Fruit fly (Drosophila melanogaster) whole organism, embryonic: ENCODE results near the gene Uck.

ENCODE experiments used
- Aef1 ChIP-seq: fragments of 200-800 bp; sonication (Bioruptor generic); IDR thresholded peaks from 3 replicates; pipeline ENCODE4 v1.3.6; 2022; ENCODE audit warnings: missing biosample characterization, missing genetic modification characterization
- Atf3 ChIP-seq: fragments of 200-800 bp; sonication (Bioruptor generic); optimal IDR thresholded peaks from 3 replicates; lab custom pipeline; 2016; ENCODE audit warnings: missing biosample characterization, missing genetic modification characterization
- BtbVII ChIP-seq: fragments of 200-800 bp; sonication (Bioruptor generic); optimal IDR thresholded peaks from 3 replicates; lab custom pipeline; 2017; ENCODE audit warnings: missing biosample characterization, mild to moderate bottlenecking, missing genetic modification characterization
- CG10267 ChIP-seq: fragments of 200-800 bp; sonication (Bioruptor generic); optimal IDR thresholded peaks from 2 replicates; lab custom pipeline; 2018; ENCODE audit warnings: missing biosample characterization, mild to moderate bottlenecking, missing genetic modification characterization, moderate library complexity
- CG10654 ChIP-seq: fragments of 200-800 bp; sonication (Bioruptor generic); optimal IDR thresholded peaks from 2 replicates; lab custom pipeline; 2016; ENCODE audit warnings: missing biosample characterization, missing genetic modification characterization
- CG10979 ChIP-seq: fragments of 200-800 bp; sonication (Bioruptor generic); optimal IDR thresholded peaks from 2 replicates; lab custom pipeline; 2018; ENCODE audit warnings: missing biosample characterization, mild to moderate bottlenecking, missing genetic modification characterization, moderate library complexity
- CG14014 ChIP-seq: fragments of 200-800 bp; sonication (Bioruptor generic); IDR thresholded peaks from 2 replicates; pipeline ENCODE4 v1.3.6; 2022; ENCODE audit warnings: missing biosample characterization, missing genetic modification characterization
- CG14710 ChIP-seq: fragments of 200-800 bp; sonication (Bioruptor generic); optimal IDR thresholded peaks from 3 replicates; lab custom pipeline; 2019; ENCODE audit warnings: missing biosample characterization, mild to moderate bottlenecking, missing genetic modification characterization, moderate library complexity
- CG15269 ChIP-seq: fragments of 200-800 bp; sonication (Bioruptor generic); optimal IDR thresholded peaks from 2 replicates; lab custom pipeline; 2018; ENCODE audit warnings: missing biosample characterization, mild to moderate bottlenecking, missing genetic modification characterization, moderate library complexity
- CG15514 ChIP-seq: fragments of 200-800 bp; sonication (Bioruptor generic); optimal IDR thresholded peaks from 3 replicates; lab custom pipeline; 2017; ENCODE audit warnings: missing biosample characterization, missing genetic modification characterization, mild to moderate bottlenecking, moderate library complexity, missing genetic modification reagents
- CG15696 ChIP-seq: fragments of 200-800 bp; sonication (Bioruptor generic); optimal IDR thresholded peaks from 2 replicates; lab custom pipeline; 2019; ENCODE audit warnings: missing biosample characterization, mild to moderate bottlenecking, missing genetic modification characterization, moderate library complexity
- CG1602 ChIP-seq: fragments of 200-800 bp; sonication (Bioruptor generic); optimal IDR thresholded peaks from 3 replicates; lab custom pipeline; 2016; ENCODE audit warnings: missing biosample characterization, missing genetic modification characterization
- CG17912 ChIP-seq: fragments of 200-800 bp; sonication (Bioruptor generic); optimal IDR thresholded peaks from 2 replicates; lab custom pipeline; 2018; ENCODE audit warnings: missing biosample characterization, mild to moderate bottlenecking, missing genetic modification characterization
- CG18476 ChIP-seq: fragments of 200-800 bp; sonication (Bioruptor generic); optimal IDR thresholded peaks from 2 replicates; lab custom pipeline; 2016; ENCODE audit warnings: missing biosample characterization, mild to moderate bottlenecking, missing genetic modification characterization
- CG18599 ChIP-seq: fragments of 200-800 bp; sonication (Bioruptor generic); optimal IDR thresholded peaks from 3 replicates; lab custom pipeline; 2017; ENCODE audit warnings: missing biosample characterization, missing genetic modification characterization, mild to moderate bottlenecking, moderate library complexity, missing genetic modification reagents
- CG2199 ChIP-seq: fragments of 200-800 bp; sonication (Bioruptor generic); IDR thresholded peaks from 3 replicates; pipeline ENCODE4 v1.3.6; 2022; ENCODE audit warnings: missing biosample characterization, missing genetic modification characterization
- CG2875 ChIP-seq: fragments of 200-800 bp; sonication (Bioruptor generic); optimal IDR thresholded peaks from 2 replicates; lab custom pipeline; 2017; ENCODE audit warnings: missing biosample characterization, mild to moderate bottlenecking, missing genetic modification characterization, missing genetic modification reagents
- CG3847 ChIP-seq: fragments of 200-800 bp; sonication (Bioruptor generic); IDR thresholded peaks from 2 replicates; pipeline ENCODE4 v1.3.6; 2022; ENCODE audit warnings: missing biosample characterization, missing genetic modification characterization
- CG7745 ChIP-seq: fragments of 200-800 bp; sonication (Bioruptor generic); optimal IDR thresholded peaks from 2 replicates; lab custom pipeline; 2018; ENCODE audit warnings: missing biosample characterization, mild to moderate bottlenecking, missing genetic modification characterization, moderate library complexity
- CG9215 ChIP-seq: fragments of 200-800 bp; sonication (Bioruptor generic); IDR thresholded peaks from 2 replicates; pipeline ENCODE4 v1.3.6; 2022; ENCODE audit warnings: missing biosample characterization, missing genetic modification characterization
- Dad ChIP-seq: fragments of 200-800 bp; sonication (Bioruptor generic); optimal IDR thresholded peaks from 3 replicates; lab custom pipeline; 2016; ENCODE audit warnings: missing biosample characterization, missing genetic modification characterization
- Dbx ChIP-seq: fragments of 200-800 bp; sonication (Bioruptor generic); IDR thresholded peaks from 3 replicates; pipeline ENCODE4 v1.3.6; 2022; ENCODE audit warnings: missing biosample characterization, missing genetic modification characterization
- Dref ChIP-seq: fragments of 200-800 bp; sonication (Bioruptor generic); IDR thresholded peaks from 2 replicates; pipeline ENCODE4 v1.3.6; 2022; ENCODE audit warnings: missing biosample characterization, missing genetic modification characterization
- Eip74EF ChIP-seq, 2 experiments: fragments of 200-800 bp in 1 of 2; fragments of >200 bp in 1 of 2; sonication (Bioruptor generic) in 1 of 2; optimal IDR thresholded peaks; 2 replicates each; lab custom pipeline; 2017 to 2019; ENCODE audit warnings: missing biosample characterization in 2 of 2, missing genetic modification characterization in 2 of 2, mild to moderate bottlenecking in 1 of 2, moderate library complexity in 1 of 2
- Gsc ChIP-seq: fragments of 200-800 bp; sonication (Bioruptor generic); IDR thresholded peaks from 2 replicates; pipeline ENCODE4 v1.3.6; 2022; ENCODE audit warnings: missing biosample characterization, missing genetic modification characterization
- Hey ChIP-seq: fragments of 200-800 bp; sonication (Bioruptor generic); optimal IDR thresholded peaks from 3 replicates; lab custom pipeline; 2018; ENCODE audit warnings: missing biosample characterization, mild to moderate bottlenecking, missing genetic modification characterization
- HmgD ChIP-seq: fragments of 200-800 bp; sonication (Bioruptor generic); optimal IDR thresholded peaks from 3 replicates; lab custom pipeline; 2016; ENCODE audit warnings: missing biosample characterization, missing genetic modification characterization
- Lhr ChIP-seq: fragments of 200-800 bp; sonication (Bioruptor generic); optimal IDR thresholded peaks from 3 replicates; lab custom pipeline; 2017; ENCODE audit warnings: mild to moderate bottlenecking, missing biosample characterization, missing genetic modification reagents, missing genetic modification characterization
- MTF-1 ChIP-seq: fragments of 200-800 bp; sonication (Bioruptor generic); optimal IDR thresholded peaks from 2 replicates; lab custom pipeline; 2018; ENCODE audit warnings: missing biosample characterization, mild to moderate bottlenecking, missing genetic modification characterization, borderline replicate concordance
- Mad ChIP-seq: fragments of 200-800 bp; sonication (Bioruptor generic); optimal IDR thresholded peaks from 2 replicates; lab custom pipeline; 2016; ENCODE audit warnings: missing biosample characterization, missing genetic modification characterization
- Max ChIP-seq: fragments of 200-800 bp; sonication (Bioruptor generic); optimal IDR thresholded peaks from 2 replicates; lab custom pipeline; 2016; ENCODE audit warnings: missing biosample characterization, mild to moderate bottlenecking, missing genetic modification characterization
- NC2α ChIP-seq: fragments of 200-800 bp; sonication (Bioruptor generic); optimal IDR thresholded peaks from 2 replicates; lab custom pipeline; 2016; ENCODE audit warnings: missing biosample characterization, missing genetic modification characterization
- Nf-YC ChIP-seq: fragments of 200-800 bp; optimal IDR thresholded peaks from 3 replicates; lab custom pipeline; 2019; ENCODE audit warnings: missing biosample characterization, mild to moderate bottlenecking, missing genetic modification characterization, moderate library complexity
- ab ChIP-seq: fragments of 200-800 bp; sonication (Bioruptor generic); optimal IDR thresholded peaks from 2 replicates; lab custom pipeline; 2016; ENCODE audit warnings: missing biosample characterization, missing genetic modification characterization
- ac ChIP-seq: fragments of 200-800 bp; sonication (Bioruptor generic); optimal IDR thresholded peaks from 3 replicates; lab custom pipeline; 2017; ENCODE audit warnings: missing biosample characterization, mild to moderate bottlenecking, missing genetic modification characterization
- ase ChIP-seq: fragments of 200-800 bp; sonication (Bioruptor generic); IDR thresholded peaks from 3 replicates; pipeline ENCODE4 v1.3.6; 2022; ENCODE audit warnings: missing biosample characterization, missing genetic modification characterization
- cad ChIP-seq: fragments of >200 bp; optimal IDR thresholded peaks from 2 replicates; lab custom pipeline; 2017; ENCODE audit warnings: missing biosample characterization, missing genetic modification characterization
- cas ChIP-seq: fragments of 200-800 bp; sonication (Bioruptor generic); IDR thresholded peaks from 2 replicates; pipeline ENCODE4 v1.3.6; 2022; ENCODE audit warnings: missing biosample characterization, missing genetic modification characterization
- ems ChIP-seq: fragments of 200-800 bp; sonication (Bioruptor generic); optimal IDR thresholded peaks from 3 replicates; lab custom pipeline; 2016; ENCODE audit warnings: missing biosample characterization, missing genetic modification characterization
- ftz-f1 ChIP-seq: fragments of 200-800 bp; sonication (Bioruptor generic); optimal IDR thresholded peaks from 2 replicates; lab custom pipeline; 2016; ENCODE audit warnings: missing biosample characterization, missing genetic modification characterization
- gcm ChIP-seq: fragments of 200-800 bp; sonication (Bioruptor generic); optimal IDR thresholded peaks from 2 replicates; lab custom pipeline; 2019; ENCODE audit warnings: missing biosample characterization, mild to moderate bottlenecking, missing genetic modification characterization, moderate library complexity
- grau ChIP-seq: fragments of 200-800 bp; optimal IDR thresholded peaks from 3 replicates; lab custom pipeline; 2019; ENCODE audit warnings: missing biosample characterization, mild to moderate bottlenecking, missing genetic modification characterization, moderate library complexity
- hbn ChIP-seq: fragments of 200-800 bp; sonication (Bioruptor generic); IDR thresholded peaks from 2 replicates; pipeline ENCODE4 v1.3.6; 2022; ENCODE audit warnings: missing biosample characterization, missing genetic modification characterization; ENCODE audit not compliant: partially characterized antibody
- mam ChIP-seq: fragments of 200-800 bp; sonication (Bioruptor generic); optimal IDR thresholded peaks from 3 replicates; lab custom pipeline; 2016; ENCODE audit warnings: missing biosample characterization, missing genetic modification characterization
- org-1 ChIP-seq: fragments of 200-800 bp; sonication (Bioruptor generic); optimal IDR thresholded peaks from 2 replicates; lab custom pipeline; 2017; ENCODE audit warnings: missing biosample characterization, missing genetic modification characterization
- pfk ChIP-seq: fragments of 200-800 bp; sonication (Bioruptor generic); optimal IDR thresholded peaks from 2 replicates; lab custom pipeline; 2018; ENCODE audit warnings: missing biosample characterization, mild to moderate bottlenecking, missing genetic modification characterization, moderate library complexity
- tx ChIP-seq: fragments of 200-800 bp; sonication (Bioruptor generic); optimal IDR thresholded peaks from 2 replicates; lab custom pipeline; 2016; ENCODE audit warnings: missing biosample characterization, missing genetic modification characterization
- zfh2 ChIP-seq: fragments of 200-800 bp; sonication (Bioruptor generic); optimal IDR thresholded peaks from 2 replicates; lab custom pipeline; 2016; ENCODE audit warnings: missing biosample characterization, missing genetic modification characterization

Uck gene

dm6 chr3R:24276104-24277008 lies 13.6 kb upstream of the Uck start, which contains the start of gene Orct (continued):
- TF ChIP-seq MTF-1 (GFP tag; lab: Kevin White, UChicago), result peak; percentile 10
- peak; percentile 27 for TF ChIP-seq CG10654
- no peak for TF ChIP-seq Gsc
- TF ChIP-seq CG9215 (GFP tag; lab: Robert Waterston, UW), result peak; percentile 76
- peak; percentile 63 for TF ChIP-seq Hey (tag; lab: Kevin White, UChicago)
- peak; percentile 71 for TF ChIP-seq gcm (GFP tag; lab: Kevin White, UChicago)
- peak; percentile 51 for TF ChIP-seq CG18476 (GFP tag; lab: Kevin White, UChicago)
- no peak for TF ChIP-seq HmgD (GFP tag; lab: Kevin White, UChicago)
- TF ChIP-seq cad (GFP tag; lab: Kevin White, UChicago), result no peak
- peak; percentile 9 for TF ChIP-seq ftz-f1 (GFP tag; lab: Kevin White, UChicago)
- no peak for TF ChIP-seq CG2199 (GFP tag; lab: Robert Waterston, UW)
- peak; percentile 66; the same call in 1 of the 2 replicates for TF ChIP-seq CG3847 (GFP tag; lab: Robert Waterston, UW)
- peak; percentile 53 for TF ChIP-seq Nf-YC (tag; lab: Kevin White, UChicago)
- TF ChIP-seq NC2α (GFP tag; lab: Kevin White, UChicago), result no peak
- TF ChIP-seq ac (GFP tag; lab: Kevin White, UChicago), result no peak
- TF ChIP-seq cas (GFP tag; lab: Robert Waterston, UW), result no peak
- peak; percentile 54; the same call in 2 of the 3 replicates for TF ChIP-seq Aef1 (GFP tag; lab: Robert Waterston, UW)
- TF ChIP-seq ab (GFP tag; lab: Kevin White, UChicago), result peak; percentile 15
- TF ChIP-seq pfk (GFP tag; lab: Kevin White, UChicago), result no peak
- TF ChIP-seq CG14014 (GFP tag; lab: Robert Waterston, UW), result peak; percentile 68
- TF ChIP-seq mam (GFP tag; lab: Kevin White, UChicago), result peak; percentile 76
- TF ChIP-seq CG10979 (tag; lab: Kevin White, UChicago), result peak; percentile 41
- TF ChIP-seq Mad, result no peak
- peak; percentile 75; the same call in 2 of the 3 replicates for TF ChIP-seq Dbx (GFP tag; lab: Robert Waterston, UW)
- peak in 1 of 2 experiments; percentile 71 for TF ChIP-seq Eip74EF (GFP tag; optimal IDR thresholded peaks at IDR 0.05; lab: Kevin White, UChicago)
- peak; percentile 60 for TF ChIP-seq CG15514 (GFP tag; lab: Kevin White, UChicago)
- TF ChIP-seq CG7745 (tag; lab: Kevin White, UChicago), result no peak
- TF ChIP-seq org-1 (GFP tag; lab: Kevin White, UChicago), result peak; percentile 80
- peak; percentile 38 for TF ChIP-seq CG1602 (GFP tag; lab: Kevin White, UChicago)
- peak; percentile 43 for TF ChIP-seq Atf3 (GFP tag; lab: Kevin White, UChicago)
- TF ChIP-seq CG10267 (tag; lab: Kevin White, UChicago), result peak; percentile 52
- peak; percentile 85 for TF ChIP-seq BtbVII
- TF ChIP-seq CG2875 (GFP tag; lab: Kevin White, UChicago), result peak; percentile 36
- peak; percentile 78 for TF ChIP-seq CG15269 (tag; lab: Kevin White, UChicago)
- peak; percentile 59 for TF ChIP-seq Dad (GFP tag; lab: Kevin White, UChicago)
- peak; percentile 44 for TF ChIP-seq CG14710
- TF ChIP-seq zfh2 (GFP tag; lab: Kevin White, UChicago), result peak; percentile 87
- no peak for TF ChIP-seq hbn (GFP tag; lab: Robert Waterston, UW)
- peak; percentile 89 for TF ChIP-seq CG18599 (GFP tag; lab: Kevin White, UChicago)
- TF ChIP-seq ase, result 0 out of 3 replicates have a peak, but pooled peaks have one; percentile 48
- TF ChIP-seq Lhr (GFP tag; lab: Kevin White, UChicago), result peak; percentile 6
- TF ChIP-seq CG15696 (tag; lab: Kevin White, UChicago), result peak; percentile 42
- peak; percentile 47 for TF ChIP-seq tx
- TF ChIP-seq Dref, result no peak
- TF ChIP-seq Max (GFP tag; lab: Kevin White, UChicago), result peak; percentile 62
- TF ChIP-seq CG17912 (GFP tag; lab: Kevin White, UChicago), result no peak
- TF ChIP-seq grau (tag; lab: Kevin White, UChicago), result peak; percentile 87
- TF ChIP-seq ems (GFP tag; lab: Kevin White, UChicago), result peak; percentile 37
